Worm (Caenorhabditis elegans) whole organism, L4 larva: ENCODE results near the gene his-38.

Experiments used
- F37D6.2 ChIP-seq: sonication (generic microtip); optimal IDR thresholded peaks from 2 replicates; lab custom pipeline; 2016; ENCODE audit warnings: mild to moderate bottlenecking, missing genetic modification characterization, missing compliant biosample characterization
- R02D3.7 ChIP-seq: fragments of 150-350 bp; sonication (generic microtip); optimal IDR thresholded peaks from 3 replicates; lab custom pipeline; 2014; ENCODE audit warnings: missing biosample characterization, missing genetic modification characterization
- T20F7.1 ChIP-seq: fragments of 200-800 bp; sonication (Bioruptor generic); optimal IDR thresholded peaks from 2 replicates; lab custom pipeline; 2018; ENCODE audit warnings: mild to moderate bottlenecking, missing genetic modification characterization, missing compliant biosample characterization
- T26A8.4 ChIP-seq: fragments of 200-800 bp; sonication (Bioruptor generic); IDR thresholded peaks from 2 replicates; pipeline ENCODE4 v1.3.6; 2022; ENCODE audit warnings: missing genetic modification characterization, missing compliant biosample characterization
- Y48G9A.11 ChIP-seq: fragments of 200-800 bp; sonication (Bioruptor generic); IDR thresholded peaks from 2 replicates; pipeline ENCODE4 v1.3.6; 2022; ENCODE audit warnings: missing genetic modification reagents, missing genetic modification characterization, missing compliant biosample characterization
- ceh-20 ChIP-seq: fragments of 200-800 bp; sonication (Bioruptor generic); IDR thresholded peaks from 2 replicates; pipeline ENCODE4 v1.3.6; 2022; ENCODE audit warnings: missing genetic modification reagents, missing genetic modification characterization, missing compliant biosample characterization
- ceh-28 ChIP-seq: fragments of 150-350 bp; optimal IDR thresholded peaks from 2 replicates; lab custom pipeline; 2014; ENCODE audit warnings: missing biosample characterization, missing genetic modification reagents, missing genetic modification characterization
- ceh-32 ChIP-seq: sonication (generic microtip); optimal IDR thresholded peaks from 2 replicates; lab custom pipeline; 2016; ENCODE audit warnings: mild to moderate bottlenecking, missing genetic modification characterization, missing compliant biosample characterization; ENCODE audit not compliant: poor library complexity
- ceh-44 ChIP-seq: fragments of 200-800 bp; sonication (Bioruptor generic); IDR thresholded peaks from 2 replicates; pipeline ENCODE4 v1.3.6; 2022; ENCODE audit warnings: missing genetic modification reagents, missing genetic modification characterization, missing compliant biosample characterization
- ces-1 ChIP-seq: fragments of 150-350 bp; sonication (generic microtip); optimal IDR thresholded peaks from 4 replicates; lab custom pipeline; 2014; ENCODE audit warnings: missing biosample characterization, missing genetic modification reagents, missing genetic modification characterization
- daf-16 ChIP-seq, 3 experiments: sonication (generic microtip); optimal IDR thresholded peaks; 2 replicates each; lab custom pipeline; 2016 to 2017; ENCODE audit warnings: missing genetic modification characterization in 3 of 3, missing genetic modification reagents in 3 of 3, mild to moderate bottlenecking in 2 of 3, missing compliant biosample characterization in 2 of 3, missing biosample characterization in 1 of 3, moderate library complexity in 1 of 3
- daf-19 ChIP-seq: fragments of 200-800 bp; sonication (Bioruptor generic); conservative IDR thresholded peaks from 2 replicates; pipeline ENCODE4 v1.3.6; 2022; ENCODE audit warnings: missing genetic modification characterization, missing compliant biosample characterization
- duxl-1 ChIP-seq: sonication (generic microtip); optimal IDR thresholded peaks from 2 replicates; lab custom pipeline; 2016; ENCODE audit warnings: mild to moderate bottlenecking, missing genetic modification characterization, moderate library complexity, missing compliant biosample characterization; ENCODE audit not compliant: poor library complexity
- egl-27 ChIP-seq: sonication (generic microtip); optimal IDR thresholded peaks from 3 replicates; lab custom pipeline; 2017; ENCODE audit warnings: missing biosample characterization, missing genetic modification reagents, missing genetic modification characterization
- egl-43 ChIP-seq: fragments of 200-800 bp; sonication (Bioruptor generic); IDR thresholded peaks from 2 replicates; pipeline ENCODE4 v1.3.6; 2022; ENCODE audit warnings: missing genetic modification reagents, missing genetic modification characterization, missing compliant biosample characterization
- fkh-10 ChIP-seq: fragments of 150-350 bp; optimal IDR thresholded peaks from 2 replicates; lab custom pipeline; 2014; ENCODE audit warnings: missing biosample characterization, missing genetic modification reagents, missing genetic modification characterization
- fos-1 ChIP-seq: fragments of 150-350 bp; optimal IDR thresholded peaks from 2 replicates; lab custom pipeline; 2014; ENCODE audit warnings: missing biosample characterization, missing genetic modification characterization
- hif-1 ChIP-seq, 2 experiments: sonication (generic microtip); optimal IDR thresholded peaks; 2 replicates each; lab custom pipeline; 2016 to 2017; ENCODE audit warnings: missing compliant biosample characterization in 2 of 2, missing genetic modification characterization in 2 of 2, missing genetic modification reagents in 2 of 2, missing genotype in 2 of 2, mild to moderate bottlenecking in 1 of 2
- hlh-11 ChIP-seq: fragments of 200-800 bp; sonication (Bioruptor generic); optimal IDR thresholded peaks from 2 replicates; lab custom pipeline; 2018; ENCODE audit warnings: mild to moderate bottlenecking, missing genetic modification characterization, missing compliant biosample characterization
- hlh-30 ChIP-seq: sonication (generic microtip); optimal IDR thresholded peaks from 2 replicates; lab custom pipeline; 2017; ENCODE audit warnings: antibody characterized with exemption, mild to moderate bottlenecking, missing genetic modification characterization, missing compliant biosample characterization; ENCODE audit not compliant: insufficient read depth
- hmg-1.1 ChIP-seq: fragments of 200-800 bp; sonication (Bioruptor generic); IDR thresholded peaks from 2 replicates; pipeline ENCODE4 v1.3.6; 2022; ENCODE audit warnings: missing genetic modification reagents, missing genetic modification characterization, missing compliant biosample characterization
- jun-1 ChIP-seq: fragments of 150-350 bp; optimal IDR thresholded peaks from 2 replicates; lab custom pipeline; 2014; ENCODE audit warnings: missing biosample characterization, missing genetic modification reagents, missing genetic modification characterization
- lim-7 ChIP-seq: fragments of 200-800 bp; sonication (Bioruptor generic); IDR thresholded peaks from 2 replicates; pipeline ENCODE4 v1.3.6; 2022; ENCODE audit warnings: missing genetic modification characterization, missing compliant biosample characterization
- lin-1 ChIP-seq: fragments of 200-800 bp; sonication (Bioruptor generic); IDR thresholded peaks from 2 replicates; pipeline ENCODE4 v1.3.6; 2022; ENCODE audit warnings: missing genetic modification reagents, missing genetic modification characterization, missing compliant biosample characterization
- lin-15B ChIP-seq: fragments of 150-350 bp; sonication (generic microtip); optimal IDR thresholded peaks from 3 replicates; lab custom pipeline; 2014; ENCODE audit warnings: missing biosample characterization, missing genetic modification characterization
- lin-29 ChIP-seq: fragments of 200-800 bp; sonication (Bioruptor generic); IDR thresholded peaks from 2 replicates; pipeline ENCODE4 v1.3.6; 2022; ENCODE audit warnings: missing genetic modification reagents, missing genetic modification characterization, missing compliant biosample characterization
- lin-38 ChIP-seq: fragments of 200-800 bp; sonication (Bioruptor generic); IDR thresholded peaks from 2 replicates; pipeline ENCODE4 v1.3.6; 2022; ENCODE audit warnings: missing genetic modification reagents, missing genetic modification characterization, missing compliant biosample characterization
- lsy-2 ChIP-seq, 2 experiments: fragments of 150-350 bp in 1 of 2; sonication (generic microtip) in 1 of 2; optimal IDR thresholded peaks; 2 replicates each; lab custom pipeline; 2014 to 2017; ENCODE audit warnings: missing biosample characterization in 2 of 2, missing genetic modification characterization in 2 of 2
- madf-5 ChIP-seq, 2 experiments: fragments of 200-800 bp; sonication (Bioruptor generic); IDR thresholded peaks; 2 replicates each; pipeline ENCODE4 v1.3.6; 2022; ENCODE audit warnings: missing compliant biosample characterization in 2 of 2, missing genetic modification characterization in 2 of 2
- mxl-2 ChIP-seq: fragments of 200-800 bp; sonication (Bioruptor generic); conservative IDR thresholded peaks from 2 replicates; pipeline ENCODE4 v1.3.6; 2022; ENCODE audit warnings: missing genetic modification reagents, missing genetic modification characterization, missing compliant biosample characterization
- mxl-3 ChIP-seq: fragments of 200-800 bp; sonication (Bioruptor generic); optimal IDR thresholded peaks from 2 replicates; lab custom pipeline; 2018; ENCODE audit warnings: mild to moderate bottlenecking, missing genetic modification characterization, missing compliant biosample characterization
- nhr-111 ChIP-seq: fragments of 200-800 bp; sonication (Bioruptor generic); optimal IDR thresholded peaks from 2 replicates; lab custom pipeline; 2018; ENCODE audit warnings: mild to moderate bottlenecking, missing genetic modification characterization, missing compliant biosample characterization
- nhr-41 ChIP-seq: fragments of 200-800 bp; sonication (Bioruptor generic); IDR thresholded peaks from 2 replicates; pipeline ENCODE4 v1.3.6; 2022; ENCODE audit warnings: missing genetic modification reagents, missing genetic modification characterization, missing compliant biosample characterization
- nhr-48 ChIP-seq: sonication (generic microtip); optimal IDR thresholded peaks from 2 replicates; lab custom pipeline; 2016; ENCODE audit warnings: mild to moderate bottlenecking, missing genetic modification characterization, missing compliant biosample characterization
- nhr-6 ChIP-seq: fragments of 150-350 bp; optimal IDR thresholded peaks from 2 replicates; lab custom pipeline; 2014; ENCODE audit warnings: missing biosample characterization, missing genetic modification characterization
- nhr-77 ChIP-seq: fragments of 150-350 bp; optimal IDR thresholded peaks from 2 replicates; lab custom pipeline; 2014; ENCODE audit warnings: missing biosample characterization, missing genetic modification characterization
- pha-4 ChIP-seq, 2 experiments: fragments of 150-350 bp in 1 of 2; fragments of 200-800 bp in 1 of 2; sonication (Bioruptor generic) in 1 of 2; IDR thresholded peaks in 1 of 2; optimal IDR thresholded peaks in 1 of 2; 2 replicates each; pipeline versions ENCODE4 v1.3.6 to Lab custom; 2014 to 2022; ENCODE audit warnings: missing genetic modification characterization in 2 of 2, missing genetic modification reagents in 2 of 2, missing biosample characterization in 1 of 2, missing compliant biosample characterization in 1 of 2
- php-3 ChIP-seq: fragments of 200-800 bp; sonication (Bioruptor generic); IDR thresholded peaks from 2 replicates; pipeline ENCODE4 v1.3.6; 2022; ENCODE audit warnings: missing genetic modification reagents, missing genetic modification characterization, missing compliant biosample characterization
- set-16 ChIP-seq: fragments of 200-800 bp; sonication (Bioruptor generic); IDR thresholded peaks from 2 replicates; pipeline ENCODE4 v1.3.6; 2022; ENCODE audit warnings: missing genetic modification reagents, missing genetic modification characterization, missing compliant biosample characterization
- snpc-4 ChIP-seq: fragments of 150-350 bp; optimal IDR thresholded peaks from 2 replicates; lab custom pipeline; 2014; ENCODE audit warnings: missing biosample characterization, missing genetic modification characterization
- spr-3 ChIP-seq: fragments of 200-800 bp; sonication (Bioruptor generic); optimal IDR thresholded peaks from 2 replicates; lab custom pipeline; 2018; ENCODE audit warnings: mild to moderate bottlenecking, missing genetic modification characterization, missing compliant biosample characterization
- tag-97 ChIP-seq: fragments of 200-800 bp; sonication (Bioruptor generic); IDR thresholded peaks from 2 replicates; pipeline ENCODE4 v1.3.6; 2022; ENCODE audit warnings: missing genetic modification characterization, missing compliant biosample characterization
- tra-1 ChIP-seq: fragments of 200-800 bp; sonication (Bioruptor generic); IDR thresholded peaks from 2 replicates; pipeline ENCODE4 v1.3.6; 2022; ENCODE audit warnings: missing genetic modification reagents, missing genetic modification characterization, missing compliant biosample characterization
- unc-130 ChIP-seq: sonication (generic microtip); optimal IDR thresholded peaks from 2 replicates; lab custom pipeline; 2016; ENCODE audit warnings: missing genetic modification reagents, missing genetic modification characterization, missing compliant biosample characterization
- zag-1 ChIP-seq: fragments of 150-350 bp; optimal IDR thresholded peaks from 2 replicates; lab custom pipeline; 2014; ENCODE audit warnings: missing biosample characterization, missing genetic modification characterization
- zfp-3 ChIP-seq: fragments of 200-800 bp; sonication (Bioruptor generic); conservative IDR thresholded peaks from 2 replicates; pipeline ENCODE4 v1.3.6; 2022; ENCODE audit warnings: missing genetic modification reagents, missing genetic modification characterization, missing compliant biosample characterization
- zip-11 ChIP-seq: fragments of 200-800 bp; sonication (Bioruptor generic); IDR thresholded peaks from 2 replicates; pipeline ENCODE4 v1.3.6; 2022; ENCODE audit warnings: missing genetic modification characterization, missing compliant biosample characterization
- zip-2 ChIP-seq: fragments of 150-350 bp; optimal IDR thresholded peaks from 2 replicates; lab custom pipeline; 2014; ENCODE audit warnings: missing biosample characterization, missing genetic modification characterization
- ztf-11 ChIP-seq: fragments of 150-350 bp; optimal IDR thresholded peaks from 2 replicates; lab custom pipeline; 2014; ENCODE audit warnings: missing biosample characterization, missing genetic modification characterization

Gene his-38

ce11 chrX:7305520-7306186 lies 4.0 kb downstream of the his-38 start, which contains the start of gene sur-5 (continued):
- TF ChIP-seq fos-1 (tag; lab: Kevin White, UChicago) (no peak), lsy-2 (tag; optimal IDR thresholded peaks at IDR 0.05; lab: Kevin White, UChicago) (no peak), mxl-3 (peak; percentile 62), nhr-111 (GFP tag; lab: Kevin White, UChicago) (no peak), nhr-6 (tag; lab: Kevin White, UChicago) (no peak), R02D3.7 (tag; lab: Kevin White, UChicago) (no peak), T26A8.4 (GFP tag; lab: Robert Waterston, UW) (no peak), egl-27 (tag; lab: Kevin White, UChicago) (no peak), hlh-11 (tag; lab: Kevin White, UChicago) (peak; percentile 81), zip-2 (tag; lab: Kevin White, UChicago) (no peak), daf-19 (no peak), lin-29 (GFP tag; lab: Robert Waterston, UW) (no peak), T20F7.1 (GFP tag; lab: Kevin White, UChicago) (no peak), spr-3 (no peak), F37D6.2 (tag; lab: Kevin White, UChicago) (no peak), zag-1 (tag; lab: Kevin White, UChicago) (no peak), mxl-2 (GFP tag; lab: Robert Waterston, UW) (no peak), nhr-48 (tag; lab: Kevin White, UChicago) (peak; percentile 84), ceh-44 (GFP tag; lab: Robert Waterston, UW) (no peak), tra-1 (no peak), ces-1 (no peak), madf-5 (GFP tag; IDR thresholded peaks at IDR 0.05; lab: Robert Waterston, UW) (no peak), ceh-20 (GFP tag; lab: Robert Waterston, UW) (no peak), hif-1 (tag; optimal IDR thresholded peaks at IDR 0.05; lab: Kevin White, UChicago) (no peak), php-3 (GFP tag; lab: Robert Waterston, UW) (0 out of 2 replicates have a peak, but pooled peaks have one; percentile 22), nhr-41 (GFP tag; lab: Robert Waterston, UW) (no peak), tag-97 (GFP tag; lab: Robert Waterston, UW) (no peak), lin-15B (no peak), pha-4 (GFP tag; IDR thresholded peaks at IDR 0.05; lab: Robert Waterston, UW) (no peak), pha-4 (tag; optimal IDR thresholded peaks at IDR 0.05; lab: Kevin White, UChicago) (no peak), lin-1 (GFP tag; lab: Robert Waterston, UW) (no peak), Y48G9A.11 (no peak), lin-38 (GFP tag; lab: Robert Waterston, UW) (no peak), hmg-1.1 (no peak), jun-1 (tag; lab: Kevin White, UChicago) (no peak), duxl-1 (tag; lab: Kevin White, UChicago) (no peak), ceh-28 (tag; lab: Kevin White, UChicago) (no peak), ceh-32 (no peak), zip-11 (GFP tag; lab: Robert Waterston, UW) (no peak), set-16 (GFP tag; lab: Robert Waterston, UW) (no peak), unc-130 (no peak), snpc-4 (tag; lab: Kevin White, UChicago) (no peak), ztf-11 (tag; lab: Kevin White, UChicago) (no peak), lim-7 (GFP tag; lab: Robert Waterston, UW) (no peak), hlh-30 (peak; percentile 54), nhr-77 (tag; lab: Kevin White, UChicago) (peak; percentile 20), daf-16 (GFP tag; optimal IDR thresholded peaks at IDR 0.05; lab: Kevin White, UChicago) (no peak), daf-16 (tag; optimal IDR thresholded peaks at IDR 0.05; lab: Kevin White, UChicago) (peak; percentile 86), zfp-3 (GFP tag; lab: Robert Waterston, UW) (no peak), fkh-10 (GFP tag; lab: Kevin White, UChicago) (no peak), egl-43 (GFP tag; lab: Robert Waterston, UW) (no peak)
